Worm (Caenorhabditis elegans): Measurements from ENCODE around the gene spp-2.

Gene spp-2

DNA sequence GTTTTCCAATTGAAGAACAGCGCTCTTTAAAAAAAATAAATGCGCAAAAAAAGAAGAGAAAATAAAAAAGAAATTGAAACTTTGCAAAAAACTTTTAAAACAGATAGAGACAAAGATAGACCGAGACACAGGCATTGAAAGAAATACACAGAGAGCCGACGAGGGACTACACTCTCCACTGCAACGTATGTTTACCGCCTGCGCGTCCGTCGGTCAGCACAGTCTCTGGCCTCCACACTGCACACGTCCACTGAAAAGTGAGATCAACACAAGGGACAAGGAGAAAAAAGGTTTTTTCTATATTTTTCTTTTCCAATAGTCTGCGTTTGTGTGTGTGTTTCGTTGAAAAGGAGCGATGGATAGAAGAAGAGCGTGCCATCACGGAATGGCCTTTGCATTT, 10.2 kb downstream of the spp-2 start (continued):
- no peak for TF ChIP-seq ztf-22 (GFP tag; optimal IDR thresholded peaks at IDR 0.05)
- no peak for TF ChIP-seq mes-4 (tag; optimal IDR thresholded peaks at IDR 0.05)
- peak; percentile 86 for TF ChIP-seq zfh-2 (GFP tag; conservative IDR thresholded peaks at IDR 0.05)
- no peak for TF ChIP-seq ceh-58 (GFP tag; IDR thresholded peaks at IDR 0.05)
- no peak for TF ChIP-seq B0035.1 (tag; optimal IDR thresholded peaks at IDR 0.05)
- TF ChIP-seq ztf-3 (GFP tag; optimal IDR thresholded peaks at IDR 0.05) = no peak
- TF ChIP-seq lsl-1 (GFP tag; optimal IDR thresholded peaks at IDR 0.05) = no peak
- TF ChIP-seq dpff-1 (tag; optimal IDR thresholded peaks at IDR 0.05) = no peak
- no peak for TF ChIP-seq ekl-4 (GFP tag; IDR thresholded peaks at IDR 0.05)
- TF ChIP-seq K11D2.4 (GFP tag; IDR thresholded peaks at IDR 0.05) = peak; percentile 58; the same call in 1 of the 2 replicates
- TF ChIP-seq somi-1 (GFP tag; optimal IDR thresholded peaks at IDR 0.05) = peak; percentile 5
- TF ChIP-seq attf-3 (GFP tag; conservative IDR thresholded peaks at IDR 0.05) = no peak
- TF ChIP-seq F37B4.10 (GFP tag; IDR thresholded peaks at IDR 0.05) = no peak
- TF ChIP-seq K12H6.12 (tag; optimal IDR thresholded peaks at IDR 0.05) = peak; percentile 58
- TF ChIP-seq lin-35 (GFP tag; optimal IDR thresholded peaks at IDR 0.05) = peak in 1 of 3 experiments; percentile 47
- no peak for TF ChIP-seq T07F8.4 (tag; optimal IDR thresholded peaks at IDR 0.05)
- TF ChIP-seq ceh-91 (GFP tag; IDR thresholded peaks at IDR 0.05) = no peak
- TF ChIP-seq mcd-1 (GFP tag; IDR thresholded peaks at IDR 0.05) = peak; percentile 33; the same call in 1 of the 2 replicates
- TF ChIP-seq C06A6.2 (GFP tag; conservative IDR thresholded peaks at IDR 0.05) = no peak
- TF ChIP-seq bed-1 (GFP tag; IDR thresholded peaks at IDR 0.05) = no peak
- no peak for TF ChIP-seq madf-3 (GFP tag; IDR thresholded peaks at IDR 0.05)
- peak; percentile 57; the same call in 1 of the 2 replicates for TF ChIP-seq hmg-1.2 (GFP tag; IDR thresholded peaks at IDR 0.05)
- TF ChIP-seq B0261.1 (tag; optimal IDR thresholded peaks at IDR 0.05) = no peak
- TF ChIP-seq Y67H2A.10 (GFP tag; conservative IDR thresholded peaks at IDR 0.05) = 0 out of 2 replicates have a peak, but pooled peaks have one; percentile 31
- no peak for TF ChIP-seq aptf-2 (GFP tag; conservative IDR thresholded peaks at IDR 0.05)
- TF ChIP-seq nhr-27 (tag; optimal IDR thresholded peaks at IDR 0.05) = no peak
- TF ChIP-seq sptf-2 (GFP tag; optimal IDR thresholded peaks at IDR 0.05) = no peak
- TF ChIP-seq madf-6 (GFP tag; IDR thresholded peaks at IDR 0.05) = no peak
- TF ChIP-seq sdz-38 (tag; optimal IDR thresholded peaks at IDR 0.05) = no peak
- TF ChIP-seq T26A5.8 (tag; optimal IDR thresholded peaks at IDR 0.05) = no peak
- no peak for TF ChIP-seq mxl-1 (tag; optimal IDR thresholded peaks at IDR 0.05)
- 0 out of 2 replicates have a peak, but pooled peaks have one; percentile 16 for TF ChIP-seq lir-1 (GFP tag; conservative IDR thresholded peaks at IDR 0.05)
- TF ChIP-seq F57A8.1 (GFP tag; optimal IDR thresholded peaks at IDR 0.05) = no peak
- TF ChIP-seq pha-4 (tag; optimal IDR thresholded peaks at IDR 0.05) = no peak
- no peak for TF ChIP-seq unc-130 (GFP tag; optimal IDR thresholded peaks at IDR 0.05)
- TF ChIP-seq lin-26 (GFP tag; IDR thresholded peaks at IDR 0.05) = peak; percentile 68; the same call in 1 of the 2 replicates
- TF ChIP-seq madf-8 (GFP tag; conservative IDR thresholded peaks at IDR 0.05) = no peak
- no peak for TF ChIP-seq egrh-3 (GFP tag; IDR thresholded peaks at IDR 0.05)
- no peak for TF ChIP-seq nfya-2 (GFP tag; IDR thresholded peaks at IDR 0.05)
- no peak for TF ChIP-seq ceh-40 (GFP tag; IDR thresholded peaks at IDR 0.05)
- TF ChIP-seq nhr-120 (GFP tag; IDR thresholded peaks at IDR 0.05) = no peak
- TF ChIP-seq hsf-1 (GFP tag; IDR thresholded peaks at IDR 0.05) = no peak
- TF ChIP-seq F52B5.7 (tag; optimal IDR thresholded peaks at IDR 0.05) = no peak
- TF ChIP-seq nhr-179 (tag; optimal IDR thresholded peaks at IDR 0.05) = no peak
- TF ChIP-seq ztf-25 (GFP tag; IDR thresholded peaks at IDR 0.05) = no peak
- no peak for TF ChIP-seq Y95B8A.8 (GFP tag; IDR thresholded peaks at IDR 0.05)
- TF ChIP-seq attf-5 (GFP tag; optimal IDR thresholded peaks at IDR 0.05) = no peak
- no peak for TF ChIP-seq akir-1 (GFP tag; optimal IDR thresholded peaks at IDR 0.05)
- TF ChIP-seq B0019.2 (GFP tag; conservative IDR thresholded peaks at IDR 0.05) = no peak
- TF ChIP-seq F33H1.4 (GFP tag; IDR thresholded peaks at IDR 0.05) = no peak
